Worm (Caenorhabditis elegans) whole organism, L3 larva: ENCODE data around the gene ZC262.4.
"Not testable (repeated sequence)": the region's sequence is repeated elsewhere in the genome, so short reads cannot be mapped to it uniquely, and the experiment has no call there.

Experiments
- R02D3.7 ChIP-seq: fragments of 150-350 bp; optimal IDR thresholded peaks from 2 replicates; lab custom pipeline; 2014; ENCODE audit warnings: missing biosample characterization, missing genetic modification characterization
- aly-2 ChIP-seq: fragments of 150-350 bp; optimal IDR thresholded peaks from 2 replicates; lab custom pipeline; 2014; ENCODE audit warnings: missing biosample characterization, missing genetic modification characterization
- ama-1 ChIP-seq: fragments of 150-350 bp; optimal IDR thresholded peaks from 2 replicates; lab custom pipeline; 2018
- ceh-28 ChIP-seq: fragments of 150-350 bp; optimal IDR thresholded peaks from 2 replicates; lab custom pipeline; 2014; ENCODE audit warnings: missing biosample characterization, missing genetic modification reagents, missing genetic modification characterization
- ceh-82 ChIP-seq: fragments of 150-350 bp; optimal IDR thresholded peaks from 2 replicates; lab custom pipeline; 2014; ENCODE audit warnings: missing biosample characterization, missing genetic modification characterization
- ceh-9 ChIP-seq: sonication (generic microtip); optimal IDR thresholded peaks from 2 replicates; lab custom pipeline; 2018; ENCODE audit warnings: missing biosample characterization, missing genetic modification characterization
- daf-12 ChIP-seq: fragments of 150-350 bp; optimal IDR thresholded peaks from 2 replicates; lab custom pipeline; 2014; ENCODE audit warnings: missing biosample characterization, missing genetic modification reagents, missing genetic modification characterization
- elt-2 ChIP-seq: sonication (generic microtip); optimal IDR thresholded peaks from 2 replicates; lab custom pipeline; 2016; ENCODE audit warnings: missing genetic modification reagents, mild to moderate bottlenecking, missing genetic modification characterization, missing compliant biosample characterization
- elt-3 ChIP-seq, 3 experiments: fragments of 150-350 bp in 1 of 3; sonication (generic microtip) in 2 of 3; optimal IDR thresholded peaks; 2 replicates in 2 of 3; 4 replicates in 1 of 3; lab custom pipeline; 2014 to 2017; ENCODE audit warnings: missing biosample characterization in 3 of 3, missing genetic modification characterization in 3 of 3
- fkh-2 ChIP-seq: fragments of 150-350 bp; optimal IDR thresholded peaks from 2 replicates; lab custom pipeline; 2014; ENCODE audit warnings: missing biosample characterization, missing genetic modification reagents, missing genetic modification characterization
- hmg-11 ChIP-seq: sonication (generic microtip); optimal IDR thresholded peaks from 2 replicates; lab custom pipeline; 2016; ENCODE audit warnings: missing genetic modification characterization, missing compliant biosample characterization
- jun-1 ChIP-seq: fragments of 150-350 bp; optimal IDR thresholded peaks from 2 replicates; lab custom pipeline; 2014; ENCODE audit warnings: missing biosample characterization, missing genetic modification reagents, missing genetic modification characterization
- lin-15B ChIP-seq: fragments of 150-350 bp; optimal IDR thresholded peaks from 2 replicates; lab custom pipeline; 2014; ENCODE audit warnings: missing biosample characterization, missing genetic modification characterization
- lin-39 ChIP-seq: fragments of 150-350 bp; optimal IDR thresholded peaks from 2 replicates; lab custom pipeline; 2018; ENCODE audit warnings: missing biosample characterization, missing genetic modification reagents, missing genetic modification characterization
- lsy-12 ChIP-seq: sonication (generic microtip); optimal IDR thresholded peaks from 2 replicates; lab custom pipeline; 2016; ENCODE audit warnings: mild to moderate bottlenecking, missing genetic modification characterization, missing compliant biosample characterization
- mdl-1 ChIP-seq: fragments of 150-350 bp; optimal IDR thresholded peaks from 2 replicates; lab custom pipeline; 2014; ENCODE audit warnings: missing biosample characterization, missing genetic modification characterization
- nfya-1 ChIP-seq: sonication (generic microtip); optimal IDR thresholded peaks from 2 replicates; lab custom pipeline; 2017; ENCODE audit warnings: missing genetic modification characterization, mild to moderate bottlenecking, missing compliant biosample characterization, antibody characterized with exemption, moderate library complexity; ENCODE audit not compliant: insufficient read depth
- nhr-11 ChIP-seq: fragments of 150-350 bp; optimal IDR thresholded peaks from 2 replicates; lab custom pipeline; 2014; ENCODE audit warnings: missing biosample characterization, missing genetic modification characterization
- nhr-12 ChIP-seq: fragments of 150-350 bp; optimal IDR thresholded peaks from 2 replicates; lab custom pipeline; 2014; ENCODE audit warnings: missing biosample characterization, missing genetic modification characterization
- nhr-23 ChIP-seq: fragments of 150-350 bp; optimal IDR thresholded peaks from 2 replicates; lab custom pipeline; 2014; ENCODE audit warnings: missing biosample characterization, missing genetic modification reagents, missing genetic modification characterization
- nhr-43 ChIP-seq: sonication (generic microtip); optimal IDR thresholded peaks from 2 replicates; lab custom pipeline; 2016; ENCODE audit warnings: mild to moderate bottlenecking, missing genetic modification characterization, missing compliant biosample characterization; ENCODE audit not compliant: poor library complexity, severe bottlenecking
- nhr-76 ChIP-seq: fragments of 150-350 bp; sonication (generic microtip); optimal IDR thresholded peaks from 5 replicates; lab custom pipeline; 2014; ENCODE audit warnings: missing biosample characterization, missing genetic modification characterization
- nhr-77 ChIP-seq: fragments of 150-350 bp; optimal IDR thresholded peaks from 2 replicates; lab custom pipeline; 2014; ENCODE audit warnings: missing biosample characterization, missing genetic modification characterization
- pha-4 ChIP-seq: fragments of 150-350 bp; optimal IDR thresholded peaks from 2 replicates; lab custom pipeline; 2014; ENCODE audit warnings: missing biosample characterization, missing genetic modification reagents, missing genetic modification characterization
- pqm-1 ChIP-seq: fragments of 150-350 bp; optimal IDR thresholded peaks from 2 replicates; lab custom pipeline; 2017; ENCODE audit warnings: missing biosample characterization, missing genetic modification characterization, inconsistent platforms
- snpc-4 ChIP-seq: fragments of 150-350 bp; optimal IDR thresholded peaks from 2 replicates; lab custom pipeline; 2014; ENCODE audit warnings: missing biosample characterization, missing genetic modification characterization
- tbx-2 ChIP-seq: sonication (generic microtip); optimal IDR thresholded peaks from 2 replicates; lab custom pipeline; 2016; ENCODE audit warnings: mild to moderate bottlenecking, missing genetic modification characterization, missing compliant biosample characterization
- zag-1 ChIP-seq: fragments of 150-350 bp; optimal IDR thresholded peaks from 2 replicates; lab custom pipeline; 2014; ENCODE audit warnings: missing biosample characterization, missing genetic modification characterization
- ztf-11 ChIP-seq: fragments of 150-350 bp; optimal IDR thresholded peaks from 2 replicates; lab custom pipeline; 2014; ENCODE audit warnings: missing biosample characterization, missing genetic modification characterization
- ztf-4 ChIP-seq: fragments of 150-350 bp; optimal IDR thresholded peaks from 2 replicates; lab custom pipeline; 2014; ENCODE audit warnings: missing biosample characterization, missing genetic modification characterization

The ZC262.4 gene

ce11 chrIII:8339372-8339771, 5.0 kb upstream of the ZC262.4 start, which contains the start of gene clc-28:
Gene clc-28, minus strand, starts transcription at chrIII:8339472.
- not testable (repeated sequence) for TF ChIP-seq pha-4, nhr-77, pqm-1 (tag; lab: Kevin White, UChicago)
- TF ChIP-seq, all 47 proteins: peak for 0; not testable (repeated sequence) for 47

ce11 chrIII:8331779-8332178, 2.6 kb downstream of the ZC262.4 start, which contains the start of the genes mrps-18A and ZC262.2:
Gene mrps-18A, minus strand, starts transcription at chrIII:8331919.
Gene ZC262.2, plus strand, starts transcription at chrIII:8332062.
- TF ChIP-seq nhr-77 (tag; lab: Kevin White, UChicago) (no peak), lin-15B (tag; lab: Kevin White, UChicago) (peak; percentile 14), pha-4 (tag; lab: Kevin White, UChicago) (peak; percentile 63), nhr-23 (tag; lab: Kevin White, UChicago) (peak; percentile 5), nfya-1 (tag; lab: Kevin White, UChicago) (peak; percentile 76), zag-1 (tag; lab: Kevin White, UChicago) (no peak)
- TF ChIP-seq, all 47 proteins: peak for 4

- no peak for TF ChIP-seq daf-12 (tag; lab: Kevin White, UChicago)
- TF ChIP-seq nhr-43: no peak
- TF ChIP-seq elt-3 (tag; optimal IDR thresholded peaks at IDR 0.05; lab: Kevin White, UChicago): no peak
- no peak for TF ChIP-seq zag-1 (tag; lab: Kevin White, UChicago)
- TF ChIP-seq tbx-2: no peak
- TF ChIP-seq jun-1 (tag; lab: Kevin White, UChicago): no peak
- no peak for TF ChIP-seq elt-2 (tag; lab: Kevin White, UChicago)
- no peak for TF ChIP-seq nhr-11 (tag; lab: Kevin White, UChicago)
Measured at ce11 chrIII:8331211-8331610, 3.1 kb downstream of the ZC262.4 start, which contains the start of gene iglr-2. Gene iglr-2, minus strand, starts transcription at chrIII:8331311.

ce11 chrIII:8325574-8326513, 8.5 kb downstream of the ZC262.4 start, which contains the start of gene ZC262.13:
Gene ZC262.13, plus strand, starts transcription at chrIII:8326214.
- TF ChIP-seq ceh-9 (tag; lab: Kevin White, UChicago): no peak
- TF ChIP-seq lsy-12 (tag; lab: Kevin White, UChicago): no peak
- TF ChIP-seq hmg-11: no peak
- no peak for TF ChIP-seq ztf-4 (tag; lab: Kevin White, UChicago)
- TF ChIP-seq ceh-28 (tag; lab: Kevin White, UChicago): peak; percentile 24
- TF ChIP-seq lin-39 (tag; lab: Kevin White, UChicago): no peak
- no peak for TF ChIP-seq daf-12 (tag; lab: Kevin White, UChicago)
- no peak for TF ChIP-seq R02D3.7 (tag; lab: Kevin White, UChicago)
- TF ChIP-seq ztf-11 (tag; lab: Kevin White, UChicago): no peak
- no peak for TF ChIP-seq lin-15B (tag; lab: Kevin White, UChicago)
- TF ChIP-seq zag-1 (tag; lab: Kevin White, UChicago): no peak
- peak; percentile 49 for TF ChIP-seq pha-4 (tag; lab: Kevin White, UChicago)
- no peak for TF ChIP-seq fkh-2
- no peak for TF ChIP-seq ama-1 (lab: Kevin White, UChicago)
- peak; percentile 91 for TF ChIP-seq elt-2 (tag; lab: Kevin White, UChicago)
- no peak for TF ChIP-seq nfya-1 (tag; lab: Kevin White, UChicago)
- no peak for TF ChIP-seq mdl-1 (tag; lab: Kevin White, UChicago)
- no peak for TF ChIP-seq nhr-77 (tag; lab: Kevin White, UChicago)
- no peak for TF ChIP-seq ceh-82 (tag; lab: Kevin White, UChicago)
- no peak for TF ChIP-seq nhr-23 (tag; lab: Kevin White, UChicago)
- no peak for TF ChIP-seq nhr-12 (tag; lab: Kevin White, UChicago)
- peak; percentile 38 for TF ChIP-seq jun-1 (tag; lab: Kevin White, UChicago)
- no peak for TF ChIP-seq snpc-4 (tag; lab: Kevin White, UChicago)
- peak; percentile 70 for TF ChIP-seq pqm-1 (tag; lab: Kevin White, UChicago)
- TF ChIP-seq aly-2: no peak
- TF ChIP-seq nhr-76 (tag; lab: Kevin White, UChicago): no peak
- TF ChIP-seq elt-3 (tag; optimal IDR thresholded peaks at IDR 0.05; lab: Kevin White, UChicago): no peak
- TF ChIP-seq, all 47 proteins: peak for 5
